Worm (Caenorhabditis elegans) whole organism, mixed stage, embryonic: ENCODE data around the gene oac-3.

Experiments
- M03D4.4 ChIP-seq: sonication (generic microtip); optimal IDR thresholded peaks from 2 replicates; lab custom pipeline; 2017; ENCODE audit warnings: mild to moderate bottlenecking, missing genetic modification characterization, missing compliant biosample characterization
- bed-3 ChIP-seq: fragments of 200-800 bp; sonication (Bioruptor generic); optimal IDR thresholded peaks from 3 replicates; lab custom pipeline; 2018; ENCODE audit warnings: mild to moderate bottlenecking, missing genetic modification characterization, moderate library complexity, missing compliant biosample characterization
- blmp-1 ChIP-seq: fragments of 150-350 bp; optimal IDR thresholded peaks from 2 replicates; lab custom pipeline; 2014; ENCODE audit warnings: missing biosample characterization, missing genetic modification characterization
- ceh-39 ChIP-seq: fragments of 150-350 bp; optimal IDR thresholded peaks from 2 replicates; lab custom pipeline; 2014; ENCODE audit warnings: missing biosample characterization, missing genetic modification characterization
- ceh-43 ChIP-seq: fragments of 200-800 bp; sonication (Bioruptor generic); optimal IDR thresholded peaks from 2 replicates; lab custom pipeline; 2018; ENCODE audit warnings: mild to moderate bottlenecking, missing genetic modification characterization, moderate library complexity, missing compliant biosample characterization
- ceh-83 ChIP-seq: fragments of 200-800 bp; sonication (Bioruptor generic); optimal IDR thresholded peaks from 2 replicates; lab custom pipeline; 2018; ENCODE audit warnings: mild to moderate bottlenecking, missing genetic modification characterization, missing compliant biosample characterization
- ces-1 ChIP-seq: fragments of 150-350 bp; optimal IDR thresholded peaks from 2 replicates; lab custom pipeline; 2014; ENCODE audit warnings: missing biosample characterization, missing genetic modification reagents, missing genetic modification characterization
- drap-1 ChIP-seq: fragments of 200-800 bp; sonication (Bioruptor generic); optimal IDR thresholded peaks from 3 replicates; lab custom pipeline; 2018; ENCODE audit warnings: mild to moderate bottlenecking, missing genetic modification characterization, missing compliant biosample characterization
- elt-1 ChIP-seq: sonication (generic microtip); optimal IDR thresholded peaks from 2 replicates; lab custom pipeline; 2017; ENCODE audit warnings: missing genetic modification characterization, mild to moderate bottlenecking, missing compliant biosample characterization, antibody characterized with exemption, moderate library complexity, borderline replicate concordance; ENCODE audit not compliant: insufficient read depth
- elt-3 ChIP-seq: fragments of 150-350 bp; optimal IDR thresholded peaks from 2 replicates; lab custom pipeline; 2014; ENCODE audit warnings: missing biosample characterization, missing genetic modification characterization
- flh-1 ChIP-seq: fragments of 200-800 bp; sonication (Bioruptor generic); optimal IDR thresholded peaks from 2 replicates; lab custom pipeline; 2018; ENCODE audit warnings: mild to moderate bottlenecking, missing genetic modification characterization, moderate library complexity, missing compliant biosample characterization
- ham-2 ChIP-seq: fragments of 200-800 bp; sonication (Bioruptor generic); optimal IDR thresholded peaks from 2 replicates; lab custom pipeline; 2018; ENCODE audit warnings: mild to moderate bottlenecking, missing genetic modification characterization, missing compliant biosample characterization
- lin-13 ChIP-seq: fragments of 150-350 bp; optimal IDR thresholded peaks from 2 replicates; lab custom pipeline; 2014; ENCODE audit warnings: missing biosample characterization, missing genetic modification characterization
- lin-32 ChIP-seq: fragments of 200-800 bp; sonication (Bioruptor generic); optimal IDR thresholded peaks from 2 replicates; lab custom pipeline; 2018; ENCODE audit warnings: mild to moderate bottlenecking, missing genetic modification characterization, missing compliant biosample characterization
- lsy-2 ChIP-seq: fragments of 150-350 bp; optimal IDR thresholded peaks from 2 replicates; lab custom pipeline; 2014; ENCODE audit warnings: missing biosample characterization, missing genetic modification characterization
- mab-5 ChIP-seq: fragments of 150-350 bp; optimal IDR thresholded peaks from 2 replicates; lab custom pipeline; 2014; ENCODE audit warnings: missing biosample characterization, missing genetic modification characterization
- mep-1 ChIP-seq: fragments of 150-350 bp; optimal IDR thresholded peaks from 2 replicates; lab custom pipeline; 2017; ENCODE audit warnings: missing biosample characterization, missing genetic modification reagents, missing genetic modification characterization, inconsistent platforms
- nhr-12 ChIP-seq: fragments of 150-350 bp; optimal IDR thresholded peaks from 2 replicates; lab custom pipeline; 2014; ENCODE audit warnings: missing biosample characterization, missing genetic modification characterization
- nhr-2 ChIP-seq: fragments of 150-350 bp; optimal IDR thresholded peaks from 2 replicates; lab custom pipeline; 2014; ENCODE audit warnings: missing biosample characterization, missing genetic modification characterization
- nhr-237 ChIP-seq: fragments of 150-350 bp; optimal IDR thresholded peaks from 2 replicates; lab custom pipeline; 2014; ENCODE audit warnings: missing biosample characterization, missing genetic modification characterization
- nhr-28 ChIP-seq: fragments of 150-350 bp; optimal IDR thresholded peaks from 2 replicates; lab custom pipeline; 2014; ENCODE audit warnings: missing biosample characterization, missing genetic modification characterization
- pha-4 ChIP-seq: fragments of 150-350 bp; optimal IDR thresholded peaks from 2 replicates; lab custom pipeline; 2018; ENCODE audit warnings: missing biosample characterization, missing genetic modification reagents, missing genetic modification characterization
- sem-2 ChIP-seq: fragments of 200-800 bp; sonication (Bioruptor generic); optimal IDR thresholded peaks from 2 replicates; lab custom pipeline; 2018; ENCODE audit warnings: mild to moderate bottlenecking, missing genetic modification characterization, missing compliant biosample characterization
- snpc-4 ChIP-seq: fragments of 150-350 bp; optimal IDR thresholded peaks from 2 replicates; lab custom pipeline; 2014; ENCODE audit warnings: missing biosample characterization, missing genetic modification characterization
- sptf-1 ChIP-seq: sonication (generic microtip); optimal IDR thresholded peaks from 2 replicates; lab custom pipeline; 2017; ENCODE audit warnings: mild to moderate bottlenecking, missing genetic modification characterization, moderate library complexity, missing compliant biosample characterization
- unc-120 ChIP-seq: sonication (generic microtip); optimal IDR thresholded peaks from 2 replicates; lab custom pipeline; 2017; ENCODE audit warnings: missing genetic modification characterization, missing compliant biosample characterization; ENCODE audit not compliant: poor library complexity, severe bottlenecking
- unc-39 ChIP-seq: fragments of 150-350 bp; optimal IDR thresholded peaks from 2 replicates; lab custom pipeline; 2014; ENCODE audit warnings: missing biosample characterization, missing genetic modification characterization
- unc-62 ChIP-seq: fragments of 150-350 bp; optimal IDR thresholded peaks from 2 replicates; lab custom pipeline; 2014; ENCODE audit warnings: missing biosample characterization, missing genetic modification reagents, missing genetic modification characterization
- zip-8 ChIP-seq: fragments of 150-350 bp; optimal IDR thresholded peaks from 2 replicates; lab custom pipeline; 2014; ENCODE audit warnings: missing biosample characterization, missing genetic modification characterization
- ztf-11 ChIP-seq: fragments of 150-350 bp; optimal IDR thresholded peaks from 2 replicates; lab custom pipeline; 2014; ENCODE audit warnings: missing biosample characterization, missing genetic modification characterization

The oac-3 gene

DNA sequence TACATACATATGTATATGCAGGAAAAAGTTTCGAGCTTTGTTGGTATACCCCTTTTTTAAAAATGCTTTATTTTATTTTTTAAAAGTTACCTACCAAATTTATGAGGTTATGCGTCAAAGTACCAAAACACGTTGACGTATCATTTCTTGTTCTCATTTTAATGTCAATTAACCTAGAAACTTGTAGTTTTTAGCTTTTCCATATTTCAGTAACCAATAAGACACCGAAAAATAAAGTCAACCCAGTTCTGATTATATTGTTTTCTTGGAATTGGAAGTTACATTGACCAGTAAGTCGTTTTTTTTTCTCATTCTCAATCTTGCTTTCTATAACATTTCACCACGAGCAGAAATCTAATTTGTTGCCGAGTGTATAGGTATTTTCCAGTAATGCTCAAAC lies 37.5 kb downstream of the oac-3 start, which contains the start of gene srw-145:
srw-145 (plus strand) TSS at position 301 of the 400 bp plus-strand sequence.
- TF ChIP-seq lsy-2 (tag; lab: Kevin White, UChicago): no peak
- no peak for TF ChIP-seq ceh-83 (GFP tag; lab: Kevin White, UChicago)
- TF ChIP-seq bed-3 (GFP tag; lab: Kevin White, UChicago): no peak
- no peak for TF ChIP-seq lin-32 (GFP tag; lab: Kevin White, UChicago)
- no peak for TF ChIP-seq unc-39
- no peak for TF ChIP-seq snpc-4 (tag; lab: Kevin White, UChicago)
- no peak for TF ChIP-seq nhr-237
- TF ChIP-seq elt-1 (tag; lab: Kevin White, UChicago): no peak
- no peak for TF ChIP-seq lin-13 (tag; lab: Kevin White, UChicago)
- TF ChIP-seq unc-120 (tag; lab: Kevin White, UChicago): no peak
- no peak for TF ChIP-seq nhr-28 (tag; lab: Kevin White, UChicago)
- no peak for TF ChIP-seq sem-2 (GFP tag; lab: Kevin White, UChicago)
- TF ChIP-seq zip-8 (tag; lab: Kevin White, UChicago): no peak
- no peak for TF ChIP-seq nhr-12 (tag; lab: Kevin White, UChicago)
- TF ChIP-seq drap-1 (GFP tag; lab: Kevin White, UChicago): no peak
- TF ChIP-seq mep-1 (tag; lab: Kevin White, UChicago): no peak
- no peak for TF ChIP-seq M03D4.4 (tag; lab: Kevin White, UChicago)
- no peak for TF ChIP-seq ces-1

DNA sequence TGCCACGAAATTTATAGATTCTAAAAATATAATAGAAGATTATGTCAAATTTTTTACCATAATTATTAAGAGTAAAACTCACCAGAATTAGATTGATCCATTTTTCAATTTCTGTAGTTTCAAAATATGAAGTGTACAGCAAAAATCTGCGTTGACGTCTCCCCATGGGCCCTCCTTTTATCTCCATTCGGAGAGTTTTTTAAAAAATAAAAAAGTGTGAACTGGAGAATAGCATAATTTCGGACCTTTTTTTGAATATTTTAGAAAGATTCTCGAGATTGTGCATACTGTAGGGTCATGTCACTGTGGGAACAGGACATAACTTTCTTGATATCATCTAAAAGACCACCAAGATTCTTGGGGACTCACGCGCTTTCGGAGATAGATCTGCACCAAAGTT lies 42.8 kb downstream of the oac-3 start, which contains the start of gene dpr-1:
dpr-1 (minus strand) TSS at position 101 of the 400 bp plus-strand sequence.
- no peak for TF ChIP-seq ceh-39 (tag; lab: Kevin White, UChicago)
- TF ChIP-seq ceh-83 (GFP tag; lab: Kevin White, UChicago): no peak
- no peak for TF ChIP-seq elt-1 (tag; lab: Kevin White, UChicago)
- TF ChIP-seq pha-4 (tag; lab: Kevin White, UChicago): no peak
- TF ChIP-seq nhr-28 (tag; lab: Kevin White, UChicago): no peak
- no peak for TF ChIP-seq elt-3 (tag; lab: Kevin White, UChicago)

DNA sequence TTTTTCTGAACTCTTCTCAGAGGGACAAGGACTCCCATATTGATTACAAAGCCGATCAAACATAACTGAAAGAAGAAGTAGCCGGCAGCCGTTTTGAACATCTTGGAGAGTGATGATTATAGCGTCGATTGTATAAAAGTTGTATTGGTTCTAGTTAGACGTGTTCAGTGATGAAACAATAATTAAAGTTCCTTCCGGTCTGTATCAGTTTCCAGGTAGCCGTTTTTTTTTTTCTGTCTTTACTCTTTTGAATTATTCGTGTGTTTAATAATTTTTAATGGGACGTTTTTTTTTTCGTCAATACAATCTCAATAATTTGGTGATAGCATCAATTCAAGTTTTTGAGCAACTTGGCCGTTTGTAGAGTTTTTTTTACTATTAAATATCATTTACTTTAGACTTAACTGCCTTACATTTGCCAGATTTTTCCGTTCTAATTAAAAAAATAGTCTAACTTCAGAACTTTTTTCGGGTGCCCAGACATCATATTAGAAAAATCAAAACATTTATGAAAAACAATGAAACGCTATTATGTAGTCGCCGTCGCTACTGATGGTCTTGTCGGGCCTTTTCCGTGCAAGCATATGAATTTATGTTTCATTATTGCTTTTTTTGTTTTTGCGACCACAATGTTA lies 47.2 kb downstream of the oac-3 start, which contains the start of the genes srx-10 and clec-226:
srx-10 (minus strand) TSS at position 101 of the 635 bp plus-strand sequence.
clec-226 (plus strand) TSS at position 585 of the 635 bp plus-strand sequence.
- TF ChIP-seq unc-62 (no peak), nhr-2 (tag; lab: Kevin White, UChicago) (no peak), lin-32 (GFP tag; lab: Kevin White, UChicago) (no peak), M03D4.4 (tag; lab: Kevin White, UChicago) (no peak), elt-3 (tag; lab: Kevin White, UChicago) (no peak), sem-2 (GFP tag; lab: Kevin White, UChicago) (no peak), blmp-1 (tag; lab: Kevin White, UChicago) (no peak)

- TF ChIP-seq lsy-2 (tag; lab: Kevin White, UChicago) (no peak), sem-2 (GFP tag; lab: Kevin White, UChicago) (no peak), ceh-39 (tag; lab: Kevin White, UChicago) (no peak), ces-1 (no peak), sptf-1 (tag; lab: Kevin White, UChicago) (no peak), M03D4.4 (tag; lab: Kevin White, UChicago) (no peak), flh-1 (GFP tag; lab: Kevin White, UChicago) (no peak), unc-39 (no peak), ceh-43 (GFP tag; lab: Kevin White, UChicago) (no peak), ham-2 (GFP tag; lab: Kevin White, UChicago) (no peak)
These were observed 49.7 kb downstream of the oac-3 start, which contains the start of gene R10D12.6 for ce11 chrV:13949010-13949409. TSS of gene R10D12.6 (plus strand) at chrV:13949310.

- TF ChIP-seq mab-5 (tag; lab: Kevin White, UChicago): no peak
- no peak for TF ChIP-seq nhr-237
- TF ChIP-seq ztf-11 (tag; lab: Kevin White, UChicago): no peak
- TF ChIP-seq snpc-4 (tag; lab: Kevin White, UChicago): no peak
These were observed 50.4 kb downstream of the oac-3 start, which contains the start of gene R10D12.7 for ce11 chrV:13949752-13950151. TSS of gene R10D12.7 (plus strand) at chrV:13950052.
